Worm (Caenorhabditis elegans): Measurements from ENCODE around the gene fnta-1.
A peak's percentile ranks its signal among the peaks of the same experiment; 100 is the strongest.

The fnta-1 gene

ce11 chrIV:247494-247893, 7.4 kb upstream of the fnta-1 start:
- TF ChIP-seq blmp-1 (tag; optimal IDR thresholded peaks at IDR 0.05) (peak; percentile 89), nhr-19 (GFP tag; conservative IDR thresholded peaks at IDR 0.05) (peak; percentile 51), mdl-1 (tag; optimal IDR thresholded peaks at IDR 0.05) (peak in 1 of 2 experiments; percentile 93), efl-1 (optimal IDR thresholded peaks at IDR 0.05) (peak in 1 of 2 experiments; percentile 7), efl-1 (GFP tag; optimal IDR thresholded peaks at IDR 0.05 in 1 of 2) (peak in 1 of 2 experiments; percentile 84), lsy-2 (tag; optimal IDR thresholded peaks at IDR 0.05) (peak; percentile 13 to 62), vab-15 (tag; optimal IDR thresholded peaks at IDR 0.05) (peak; percentile 64), nhr-85 (tag) (peak; percentile 94), pax-3 (tag; optimal IDR thresholded peaks at IDR 0.05) (no peak), unc-130 (tag; optimal IDR thresholded peaks at IDR 0.05) (peak; percentile 32), dpl-1 (GFP tag; optimal IDR thresholded peaks at IDR 0.05) (peak in 2 of 3 experiments; percentile 8 to 38), lin-14 (GFP tag; optimal IDR thresholded peaks at IDR 0.05) (peak; percentile 67), rnt-1 (tag; optimal IDR thresholded peaks at IDR 0.05) (peak; percentile 1), fos-1 (tag; optimal IDR thresholded peaks at IDR 0.05) (no peak), lin-39 (tag; optimal IDR thresholded peaks at IDR 0.05) (no peak), mef-2 (tag; optimal IDR thresholded peaks at IDR 0.05) (no peak), unc-30 (tag; optimal IDR thresholded peaks at IDR 0.05) (no peak), lin-35 (GFP tag; optimal IDR thresholded peaks at IDR 0.05) (peak in 1 of 2 experiments; percentile 76), C16A3.4 (tag; optimal IDR thresholded peaks at IDR 0.05) (peak; percentile 32), grh-1 (GFP tag; IDR thresholded peaks at IDR 0.05) (peak; percentile 43; the same call in 1 of the 2 replicates), hpl-2 (GFP tag; optimal IDR thresholded peaks at IDR 0.05) (peak; percentile 2), egl-27 (tag; optimal IDR thresholded peaks at IDR 0.05) (no peak), swsn-7 (tag; optimal IDR thresholded peaks at IDR 0.05) (no peak), nhr-11 (tag; optimal IDR thresholded peaks at IDR 0.05) (no peak), nhr-90 (tag; optimal IDR thresholded peaks at IDR 0.05; ENCODE audit: poor library complexity) (peak; percentile 67), nhr-47 (tag; optimal IDR thresholded peaks at IDR 0.05) (peak; percentile 44), nhr-71 (tag; optimal IDR thresholded peaks at IDR 0.05) (peak; percentile 78), ces-1 (GFP tag; optimal IDR thresholded peaks at IDR 0.05) (no peak), F16B12.6 (tag; optimal IDR thresholded peaks at IDR 0.05) (no peak), jun-1 (tag; optimal IDR thresholded peaks at IDR 0.05) (no peak), nhr-20 (tag; optimal IDR thresholded peaks at IDR 0.05) (peak; percentile 73), snu-23 (GFP tag; optimal IDR thresholded peaks at IDR 0.05) (peak; percentile 64), tbx-2 (tag; optimal IDR thresholded peaks at IDR 0.05) (peak; percentile 50), elt-3 (tag; optimal IDR thresholded peaks at IDR 0.05) (peak in 3 of 6 experiments; percentile 35 to 98 (median 92))

ce11 chrIV:244843-245242, 4.7 kb upstream of the fnta-1 start, which contains the start of gene aass-1:
Gene aass-1, plus strand, starts transcription at chrIV:245143.
- TF ChIP-seq sox-4 (tag; optimal IDR thresholded peaks at IDR 0.05): no peak
- no peak for TF ChIP-seq ceh-8 (GFP tag; optimal IDR thresholded peaks at IDR 0.05)
- no peak for TF ChIP-seq ceh-63 (GFP tag; optimal IDR thresholded peaks at IDR 0.05)
- TF ChIP-seq snpc-4 (tag; optimal IDR thresholded peaks at IDR 0.05): no peak
- no peak for TF ChIP-seq nhr-12 (tag; optimal IDR thresholded peaks at IDR 0.05)
- TF ChIP-seq lsy-2 (tag; optimal IDR thresholded peaks at IDR 0.05): no peak
- TF ChIP-seq lin-35 (GFP tag; optimal IDR thresholded peaks at IDR 0.05): no peak
- no peak for TF ChIP-seq nhr-76 (tag; optimal IDR thresholded peaks at IDR 0.05)
- no peak for TF ChIP-seq dsc-1 (tag; optimal IDR thresholded peaks at IDR 0.05)
- no peak for TF ChIP-seq unc-62 (GFP tag; optimal IDR thresholded peaks at IDR 0.05)
- TF ChIP-seq skn-1 (tag; optimal IDR thresholded peaks at IDR 0.05): no peak
- TF ChIP-seq nhr-47 (tag; optimal IDR thresholded peaks at IDR 0.05): no peak
- TF ChIP-seq elt-2 (tag; optimal IDR thresholded peaks at IDR 0.05): no peak

All from whole organism, L1 larva.